Worm (Caenorhabditis elegans) whole organism, young adult: ENCODE measurements around the gene ZK1098.6.

Experiments
- B0261.1 ChIP-seq: sonication (generic microtip); optimal IDR thresholded peaks from 2 replicates; lab custom pipeline; 2016; ENCODE audit warnings: mild to moderate bottlenecking, missing genetic modification characterization, moderate library complexity, missing compliant biosample characterization
- T26A5.8 ChIP-seq: sonication (generic microtip); optimal IDR thresholded peaks from 2 replicates; lab custom pipeline; 2016; ENCODE audit warnings: missing genetic modification characterization, missing compliant biosample characterization
- akir-1 ChIP-seq: fragments of 200-800 bp; sonication (Bioruptor generic); optimal IDR thresholded peaks from 2 replicates; lab custom pipeline; 2018; ENCODE audit warnings: mild to moderate bottlenecking, missing genetic modification characterization, moderate library complexity, missing compliant biosample characterization
- hmg-20 ChIP-seq: fragments of 200-800 bp; sonication (Bioruptor generic); IDR thresholded peaks from 2 replicates; pipeline ENCODE4 v1.3.6; 2022; ENCODE audit warnings: missing genetic modification reagents, missing genetic modification characterization, missing compliant biosample characterization
- let-607 ChIP-seq, 2 experiments: fragments of 200-800 bp in 1 of 2; sonication (Bioruptor generic) in 1 of 2; sonication (generic microtip) in 1 of 2; optimal IDR thresholded peaks; 2 replicates each; lab custom pipeline; 2016 to 2018; ENCODE audit warnings: mild to moderate bottlenecking in 2 of 2, missing compliant biosample characterization in 2 of 2, missing genetic modification characterization in 2 of 2, moderate library complexity in 2 of 2, missing genotype in 1 of 2
- lin-54 ChIP-seq: fragments of 200-800 bp; sonication (Bioruptor generic); optimal IDR thresholded peaks from 2 replicates; lab custom pipeline; 2018; ENCODE audit warnings: mild to moderate bottlenecking, missing genetic modification characterization, missing compliant biosample characterization
- pha-4 ChIP-seq: fragments of 150-350 bp; sonication (generic microtip); optimal IDR thresholded peaks from 2 replicates; lab custom pipeline; 2014; ENCODE audit warnings: missing biosample characterization, missing genetic modification reagents, missing genetic modification characterization
- snpc-4 ChIP-seq, 5 experiments: fragments of 150-350 bp in 1 of 5; sonication (generic microtip) in 4 of 5; optimal IDR thresholded peaks; 2 replicates each; lab custom pipeline; 2014 to 2018; ENCODE audit warnings: missing genetic modification characterization in 5 of 5, missing biosample characterization in 3 of 5, antibody characterized with exemption in 2 of 5, mild to moderate bottlenecking in 2 of 5, missing compliant biosample characterization in 2 of 5, missing genotype in 2 of 5, moderate library complexity in 2 of 5, missing genetic modification reagents in 1 of 5

ce11 chrIII:9538655-9539155 lies 11.8 kb downstream of the ZK1098.6 start, which contains the start of gene ZK1098.3:
- TF ChIP-seq pha-4 (tag; lab: Kevin White, UChicago) (no peak), B0261.1 (tag; lab: Kevin White, UChicago) (no peak), akir-1 (GFP tag; lab: Kevin White, UChicago) (no peak), T26A5.8 (tag; lab: Kevin White, UChicago) (no peak), lin-54 (GFP tag; lab: Kevin White, UChicago) (no peak), snpc-4 (GFP tag; optimal IDR thresholded peaks at IDR 0.05; lab: Kevin White, UChicago) (no peak), snpc-4 (tag; optimal IDR thresholded peaks at IDR 0.05; lab: Kevin White, UChicago) (no peak), hmg-20 (no peak), let-607 (tag; optimal IDR thresholded peaks at IDR 0.05; lab: Kevin White, UChicago) (no peak)
